Fruit fly (Drosophila melanogaster) whole organism, embryonic: Measurements from ENCODE around the gene Cad74A.

Experiments
- ATbp ChIP-seq: fragments of 200-800 bp; sonication (Bioruptor generic); optimal IDR thresholded peaks from 2 replicates; lab custom pipeline; 2017; ENCODE audit warnings: missing biosample characterization, mild to moderate bottlenecking, missing genetic modification characterization, missing genetic modification reagents
- Aef1 ChIP-seq: fragments of 200-800 bp; sonication (Bioruptor generic); IDR thresholded peaks from 3 replicates; pipeline ENCODE4 v1.3.6; 2022; ENCODE audit warnings: missing biosample characterization, missing genetic modification characterization
- Awh ChIP-seq: fragments of 200-800 bp; sonication (Bioruptor generic); IDR thresholded peaks from 2 replicates; pipeline ENCODE4, ENCODE4 v1.3.6; 2022; ENCODE audit warnings: missing biosample characterization, missing genetic modification characterization
- CG10321 ChIP-seq: fragments of 200-800 bp; sonication (Bioruptor generic); IDR thresholded peaks from 2 replicates; pipeline ENCODE4 v1.3.6; 2022; ENCODE audit warnings: missing biosample characterization, missing genetic modification characterization
- CG10366 ChIP-seq: fragments of 200-800 bp; sonication (Bioruptor generic); IDR thresholded peaks from 2 replicates; pipeline ENCODE4 v1.3.6; 2022; ENCODE audit warnings: missing biosample characterization, missing genetic modification characterization
- CG11398 ChIP-seq: fragments of 200-800 bp; sonication (Bioruptor generic); optimal IDR thresholded peaks from 2 replicates; lab custom pipeline; 2016; ENCODE audit warnings: missing biosample characterization, missing genetic modification characterization
- CG11695 ChIP-seq: fragments of 200-800 bp; sonication (Bioruptor generic); IDR thresholded peaks from 3 replicates; pipeline ENCODE4 v1.3.6; 2022; ENCODE audit warnings: missing biosample characterization, missing genetic modification characterization
- CG11696 ChIP-seq: fragments of 200-800 bp; sonication (Bioruptor generic); IDR thresholded peaks from 2 replicates; pipeline ENCODE4 v1.3.6; 2022; ENCODE audit warnings: missing biosample characterization, missing genetic modification characterization
- CG12104 ChIP-seq: fragments of 200-800 bp; sonication (Bioruptor generic); optimal IDR thresholded peaks from 3 replicates; lab custom pipeline; 2016; ENCODE audit warnings: missing biosample characterization, missing genetic modification characterization
- CG13296 ChIP-seq: fragments of 200-800 bp; sonication (Bioruptor generic); optimal IDR thresholded peaks from 3 replicates; lab custom pipeline; 2018; ENCODE audit warnings: missing biosample characterization, mild to moderate bottlenecking, missing genetic modification characterization
- CG14860 ChIP-seq: fragments of 200-800 bp; sonication (Bioruptor generic); IDR thresholded peaks from 3 replicates; pipeline ENCODE4 v1.3.6; 2022; ENCODE audit warnings: missing biosample characterization, missing genetic modification characterization; ENCODE audit not compliant: partially characterized antibody
- CG15601 ChIP-seq: fragments of 200-800 bp; sonication (Bioruptor generic); optimal IDR thresholded peaks from 3 replicates; lab custom pipeline; 2019; ENCODE audit warnings: missing biosample characterization, mild to moderate bottlenecking, missing genetic modification characterization, moderate library complexity
- CG1647 ChIP-seq: fragments of 200-800 bp; sonication (Bioruptor generic); optimal IDR thresholded peaks from 3 replicates; lab custom pipeline; 2016; ENCODE audit warnings: missing biosample characterization, missing genetic modification characterization
- CG32767 ChIP-seq: fragments of 200-800 bp; sonication (Bioruptor generic); IDR thresholded peaks from 2 replicates; pipeline ENCODE4 v1.3.6; 2022; ENCODE audit warnings: missing biosample characterization, missing genetic modification characterization
- CG4424 ChIP-seq: fragments of 200-800 bp; sonication (Bioruptor generic); optimal IDR thresholded peaks from 3 replicates; lab custom pipeline; 2016; ENCODE audit warnings: missing biosample characterization, missing genetic modification characterization
- CG5245 ChIP-seq: fragments of 200-800 bp; sonication (Bioruptor generic); optimal IDR thresholded peaks from 3 replicates; lab custom pipeline; 2016; ENCODE audit warnings: missing biosample characterization, missing genetic modification characterization
- CG6175 ChIP-seq: fragments of 200-800 bp; sonication (Bioruptor generic); IDR thresholded peaks from 3 replicates; pipeline ENCODE4 v1.3.6; 2022; ENCODE audit warnings: missing biosample characterization, missing genetic modification characterization
- CG7271 ChIP-seq: fragments of 200-800 bp; sonication (Bioruptor generic); optimal IDR thresholded peaks from 2 replicates; lab custom pipeline; 2018; ENCODE audit warnings: missing biosample characterization, mild to moderate bottlenecking, missing genetic modification characterization, moderate library complexity
- CG7928 ChIP-seq: fragments of 200-800 bp; sonication (Bioruptor generic); optimal IDR thresholded peaks from 2 replicates; lab custom pipeline; 2017; ENCODE audit warnings: missing biosample characterization, mild to moderate bottlenecking, missing genetic modification characterization
- CkIIα-i1 ChIP-seq: fragments of 200-800 bp; sonication (Bioruptor generic); IDR thresholded peaks from 2 replicates; pipeline ENCODE4 v1.3.6; 2022; ENCODE audit warnings: missing biosample characterization, missing genetic modification characterization
- Drgx ChIP-seq: fragments of 200-800 bp; sonication (Bioruptor generic); IDR thresholded peaks from 2 replicates; pipeline ENCODE4 v1.3.6; 2022; ENCODE audit warnings: missing biosample characterization, missing genetic modification characterization
- Fer2 ChIP-seq: fragments of 200-800 bp; sonication (Bioruptor generic); optimal IDR thresholded peaks from 2 replicates; lab custom pipeline; 2018; ENCODE audit warnings: missing biosample characterization, mild to moderate bottlenecking, missing genetic modification characterization, moderate library complexity
- HLH3B ChIP-seq: fragments of 200-800 bp; sonication (Bioruptor generic); IDR thresholded peaks from 2 replicates; pipeline ENCODE4 v1.3.6; 2022; ENCODE audit warnings: missing biosample characterization, missing genetic modification characterization
- HLH54F ChIP-seq: fragments of 200-800 bp; sonication (Bioruptor generic); optimal IDR thresholded peaks from 3 replicates; lab custom pipeline; 2016; ENCODE audit warnings: missing biosample characterization, missing genetic modification characterization
- Lim3 ChIP-seq: fragments of 200-800 bp; sonication (Bioruptor generic); IDR thresholded peaks from 2 replicates; pipeline ENCODE4 v1.3.6; 2022; ENCODE audit warnings: missing biosample characterization, missing genetic modification characterization
- MBD-R2 ChIP-seq: fragments of 200-800 bp; sonication (Bioruptor generic); IDR thresholded peaks from 2 replicates; pipeline ENCODE4 v1.3.6; 2022; ENCODE audit warnings: missing biosample characterization, missing genetic modification characterization
- Mrtf ChIP-seq: fragments of 200-800 bp; sonication (Bioruptor generic); IDR thresholded peaks from 3 replicates; pipeline ENCODE4 v1.3.6; 2022; ENCODE audit warnings: missing biosample characterization, missing genetic modification characterization
- Oaz ChIP-seq: fragments of 200-800 bp; sonication (Bioruptor generic); IDR thresholded peaks from 2 replicates; pipeline ENCODE4 v1.3.6; 2022; ENCODE audit warnings: missing biosample characterization, missing genetic modification characterization
- Opbp ChIP-seq: fragments of 200-800 bp; sonication (Bioruptor generic); IDR thresholded peaks from 3 replicates; pipeline ENCODE4 v1.3.6; 2022; ENCODE audit warnings: missing biosample characterization, missing genetic modification characterization; ENCODE audit not compliant: partially characterized antibody
- Ptx1 ChIP-seq: fragments of 200-800 bp; sonication (Bioruptor generic); IDR thresholded peaks from 2 replicates; pipeline ENCODE4 v1.3.6; 2022; ENCODE audit warnings: missing biosample characterization, missing genetic modification characterization
- ac ChIP-seq: fragments of 200-800 bp; sonication (Bioruptor generic); optimal IDR thresholded peaks from 3 replicates; lab custom pipeline; 2017; ENCODE audit warnings: missing biosample characterization, mild to moderate bottlenecking, missing genetic modification characterization
- crol ChIP-seq: fragments of 200-800 bp; sonication (Bioruptor generic); IDR thresholded peaks from 2 replicates; pipeline ENCODE4 v1.3.6; 2022; ENCODE audit warnings: missing biosample characterization, missing genetic modification characterization
- danr ChIP-seq: fragments of 200-800 bp; sonication (Bioruptor generic); IDR thresholded peaks from 2 replicates; pipeline ENCODE4 v1.3.6; 2022; ENCODE audit warnings: missing biosample characterization, missing genetic modification characterization
- gcm ChIP-seq: fragments of 200-800 bp; sonication (Bioruptor generic); optimal IDR thresholded peaks from 2 replicates; lab custom pipeline; 2019; ENCODE audit warnings: missing biosample characterization, mild to moderate bottlenecking, missing genetic modification characterization, moderate library complexity
- hth ChIP-seq: fragments of >200 bp; optimal IDR thresholded peaks from 2 replicates; lab custom pipeline; 2017; ENCODE audit warnings: inconsistent platforms
- lmd ChIP-seq: fragments of 200-800 bp; sonication (Bioruptor generic); IDR thresholded peaks from 2 replicates; pipeline ENCODE4 v1.3.6; 2022; ENCODE audit warnings: missing biosample characterization, missing genetic modification characterization
- mld ChIP-seq: fragments of 200-800 bp; sonication (Bioruptor generic); IDR thresholded peaks from 3 replicates; pipeline ENCODE4 v1.3.6; 2022; ENCODE audit warnings: missing biosample characterization, missing genetic modification characterization; ENCODE audit not compliant: partially characterized antibody
- nerfin-1 ChIP-seq: fragments of 200-800 bp; sonication (Bioruptor generic); optimal IDR thresholded peaks from 3 replicates; lab custom pipeline; 2019; ENCODE audit warnings: missing biosample characterization, mild to moderate bottlenecking, missing genetic modification characterization, moderate library complexity
- nom ChIP-seq: fragments of 200-800 bp; sonication (Bioruptor generic); optimal IDR thresholded peaks from 2 replicates; lab custom pipeline; 2017; ENCODE audit warnings: missing biosample characterization, missing genetic modification characterization, mild to moderate bottlenecking, moderate library complexity, missing genetic modification reagents
- odd ChIP-seq: fragments of 200-800 bp; sonication (Bioruptor generic); optimal IDR thresholded peaks from 2 replicates; lab custom pipeline; 2017; ENCODE audit warnings: missing biosample characterization, mild to moderate bottlenecking, missing genetic modification characterization
- otp ChIP-seq: fragments of 200-800 bp; sonication (Bioruptor generic); IDR thresholded peaks from 3 replicates; pipeline ENCODE4, ENCODE4 v1.3.6; 2022; ENCODE audit warnings: missing biosample characterization, missing genetic modification characterization
- pb ChIP-seq: fragments of 200-800 bp; sonication (Bioruptor generic); optimal IDR thresholded peaks from 3 replicates; lab custom pipeline; 2016; ENCODE audit warnings: missing biosample characterization, missing genetic modification characterization
- pita ChIP-seq: fragments of 200-800 bp; sonication (Bioruptor generic); optimal IDR thresholded peaks from 2 replicates; lab custom pipeline; 2017; ENCODE audit warnings: missing biosample characterization, mild to moderate bottlenecking, missing genetic modification characterization
- pzg ChIP-seq: fragments of 200-800 bp; sonication (Bioruptor generic); optimal IDR thresholded peaks from 3 replicates; lab custom pipeline; 2018; ENCODE audit warnings: missing biosample characterization, mild to moderate bottlenecking, missing genetic modification characterization, moderate library complexity
- repo ChIP-seq: fragments of 200-800 bp; sonication (Bioruptor generic); optimal IDR thresholded peaks from 2 replicates; lab custom pipeline; 2016; ENCODE audit warnings: missing biosample characterization, missing genetic modification characterization
- shn ChIP-seq: fragments of 200-800 bp; sonication (Bioruptor generic); optimal IDR thresholded peaks from 3 replicates; lab custom pipeline; 2016; ENCODE audit warnings: missing biosample characterization, missing genetic modification characterization
- sr ChIP-seq: fragments of 200-800 bp; sonication (Bioruptor generic); IDR thresholded peaks from 3 replicates; pipeline ENCODE4 v1.3.6; 2022; ENCODE audit warnings: missing biosample characterization, missing genetic modification characterization
- sug ChIP-seq: fragments of 200-800 bp; optimal IDR thresholded peaks from 2 replicates; lab custom pipeline; 2019; ENCODE audit warnings: missing biosample characterization, mild to moderate bottlenecking, missing genetic modification characterization, moderate library complexity
- unpg ChIP-seq: fragments of 200-800 bp; sonication (Bioruptor generic); optimal IDR thresholded peaks from 3 replicates; lab custom pipeline; 2018; ENCODE audit warnings: missing biosample characterization, mild to moderate bottlenecking, missing genetic modification characterization, moderate library complexity
- vnd ChIP-seq: fragments of 200-800 bp; sonication (Bioruptor generic); IDR thresholded peaks from 3 replicates; pipeline ENCODE4 v1.3.6; 2022; ENCODE audit warnings: missing biosample characterization, missing genetic modification characterization; ENCODE audit not compliant: partially characterized antibody
- wor ChIP-seq: fragments of 200-800 bp; sonication (Bioruptor generic); IDR thresholded peaks from 2 replicates; pipeline ENCODE4 v1.3.6; 2022; ENCODE audit warnings: missing biosample characterization, missing genetic modification characterization
- zfh2 ChIP-seq: fragments of 200-800 bp; sonication (Bioruptor generic); optimal IDR thresholded peaks from 2 replicates; lab custom pipeline; 2016; ENCODE audit warnings: missing biosample characterization, missing genetic modification characterization

The Cad74A gene

DNA sequence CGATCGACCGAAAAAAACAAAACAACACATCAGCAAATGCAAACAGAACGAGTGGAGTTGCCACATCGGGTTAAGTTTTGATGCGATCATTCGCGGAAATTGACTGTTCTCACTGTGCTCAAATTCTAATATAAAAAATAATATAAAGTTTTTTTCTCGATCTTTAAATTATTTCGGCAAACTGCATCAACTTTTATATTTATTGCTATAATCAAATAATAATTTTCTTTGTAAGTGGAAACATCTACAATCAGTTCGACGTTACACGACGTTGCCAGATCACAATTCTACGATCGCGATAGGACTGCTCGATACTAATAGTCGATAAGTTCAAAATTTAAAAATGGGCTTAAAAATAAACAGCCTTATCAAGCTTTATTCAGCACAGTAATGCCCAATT lies 49.4 kb upstream of the Cad74A start, which contains the start of gene Gorab (continued):
- TF ChIP-seq CG11398 (GFP tag; lab: Kevin White, UChicago) (peak; percentile 26), ATbp (GFP tag; lab: Kevin White, UChicago) (peak; percentile 50), otp (GFP tag; lab: Robert Waterston, UW) (peak; percentile 92), CG14860 (peak; percentile 38; the same call in 1 of the 3 replicates), wor (GFP tag; lab: Robert Waterston, UW) (peak; percentile 93), CG10366 (GFP tag; lab: Robert Waterston, UW) (peak; percentile 96), sr (GFP tag; lab: Robert Waterston, UW) (peak; percentile 30; the same call in 1 of the 3 replicates), zfh2 (peak; percentile 67), HLH3B (GFP tag; lab: Robert Waterston, UW) (peak; percentile 95), CG4424 (peak; percentile 87), CG15601 (tag; lab: Kevin White, UChicago) (peak; percentile 86), CG7928 (GFP tag; lab: Kevin White, UChicago) (peak; percentile 60), CG1647 (GFP tag; lab: Kevin White, UChicago) (peak; percentile 70), unpg (GFP tag; lab: Kevin White, UChicago) (peak; percentile 79), MBD-R2 (peak; percentile 91), CkIIα-i1 (GFP tag; lab: Robert Waterston, UW) (no peak), odd (GFP tag; lab: Kevin White, UChicago) (peak; percentile 39), mld (no peak), CG11696 (peak; percentile 82), danr (GFP tag; lab: Robert Waterston, UW) (peak; percentile 61; the same call in 1 of the 2 replicates), HLH54F (GFP tag; lab: Kevin White, UChicago) (peak; percentile 81), CG6175 (peak; percentile 85), CG5245 (GFP tag; lab: Kevin White, UChicago) (peak; percentile 74), gcm (GFP tag; lab: Kevin White, UChicago) (peak; percentile 32), nom (GFP tag; lab: Kevin White, UChicago) (no peak), Drgx (GFP tag; lab: Robert Waterston, UW) (peak; percentile 90), CG11695 (GFP tag; lab: Robert Waterston, UW) (peak; percentile 91), Oaz (GFP tag; lab: Robert Waterston, UW) (peak; percentile 80), shn (GFP tag; lab: Kevin White, UChicago) (peak; percentile 32), CG13296 (GFP tag; lab: Kevin White, UChicago) (peak; percentile 22), Aef1 (GFP tag; lab: Robert Waterston, UW) (peak; percentile 97), pita (GFP tag; lab: Kevin White, UChicago) (no peak), CG12104 (peak; percentile 90), CG32767 (GFP tag; lab: Robert Waterston, UW) (peak; percentile 89), CG10321 (GFP tag; lab: Robert Waterston, UW) (peak; percentile 52; the same call in 1 of the 2 replicates), crol (peak; percentile 60), Ptx1 (GFP tag; lab: Robert Waterston, UW) (peak; percentile 98), hth (lab: Kevin White, UChicago) (no peak), sug (tag; lab: Kevin White, UChicago) (peak; percentile 74), Awh (GFP tag; lab: Robert Waterston, UW) (peak; percentile 91), repo (peak; percentile 55), CG7271 (tag; lab: Kevin White, UChicago) (peak; percentile 77), Mrtf (peak; percentile 93), lmd (GFP tag; lab: Robert Waterston, UW) (peak; percentile 94), ac (GFP tag; lab: Kevin White, UChicago) (peak; percentile 13), vnd (GFP tag; lab: Robert Waterston, UW) (no peak), pb (GFP tag; lab: Kevin White, UChicago) (no peak), pzg (GFP tag; lab: Kevin White, UChicago) (peak; percentile 54), Fer2 (tag; lab: Kevin White, UChicago) (peak; percentile 79), Opbp (GFP tag; lab: Robert Waterston, UW) (no peak), Lim3 (GFP tag; lab: Robert Waterston, UW) (peak; percentile 88), nerfin-1 (peak; percentile 54)
